Worm (Caenorhabditis elegans) whole organism, L4 larva: ENCODE data around the gene F53B1.3.

Source experiments
- Y48G9A.11 ChIP-seq: fragments of 200-800 bp; sonication (Bioruptor generic); IDR thresholded peaks from 2 replicates; pipeline ENCODE4 v1.3.6; 2022; ENCODE audit warnings: missing genetic modification reagents, missing genetic modification characterization, missing compliant biosample characterization
- aha-1 ChIP-seq: fragments of 150-350 bp; peaks from one replicate; lab custom pipeline; 2014; ENCODE audit warnings: missing biosample characterization, missing genetic modification characterization
- aly-2 ChIP-seq: sonication (generic microtip); optimal IDR thresholded peaks from 2 replicates; lab custom pipeline; 2018; ENCODE audit warnings: missing biosample characterization, missing genetic modification characterization
- ama-1 ChIP-seq: fragments of 150-350 bp; optimal IDR thresholded peaks from 2 replicates; lab custom pipeline; 2014; ENCODE audit warnings: inconsistent platforms, mixed read lengths
- arid-1 ChIP-seq: fragments of 200-800 bp; sonication (Bioruptor generic); conservative IDR thresholded peaks from 2 replicates; pipeline ENCODE4 v1.3.6; 2022; ENCODE audit warnings: missing genetic modification reagents, missing genetic modification characterization, missing compliant biosample characterization
- ceh-28 ChIP-seq: fragments of 150-350 bp; optimal IDR thresholded peaks from 2 replicates; lab custom pipeline; 2014; ENCODE audit warnings: missing biosample characterization, missing genetic modification reagents, missing genetic modification characterization
- ceh-82 ChIP-seq: sonication (generic microtip); optimal IDR thresholded peaks from 2 replicates; lab custom pipeline; 2017; ENCODE audit warnings: missing biosample characterization, missing genetic modification characterization
- daf-16 ChIP-seq, 3 experiments: sonication (generic microtip); optimal IDR thresholded peaks; 2 replicates each; lab custom pipeline; 2016 to 2017; ENCODE audit warnings: missing genetic modification characterization in 3 of 3, missing genetic modification reagents in 3 of 3, mild to moderate bottlenecking in 2 of 3, missing compliant biosample characterization in 2 of 3, missing biosample characterization in 1 of 3, moderate library complexity in 1 of 3
- fkh-10 ChIP-seq: fragments of 150-350 bp; optimal IDR thresholded peaks from 2 replicates; lab custom pipeline; 2014; ENCODE audit warnings: missing biosample characterization, missing genetic modification reagents, missing genetic modification characterization
- hif-1 ChIP-seq, 2 experiments: sonication (generic microtip); optimal IDR thresholded peaks; 2 replicates each; lab custom pipeline; 2016 to 2017; ENCODE audit warnings: missing compliant biosample characterization in 2 of 2, missing genetic modification characterization in 2 of 2, missing genetic modification reagents in 2 of 2, missing genotype in 2 of 2, mild to moderate bottlenecking in 1 of 2
- hlh-11 ChIP-seq: fragments of 200-800 bp; sonication (Bioruptor generic); optimal IDR thresholded peaks from 2 replicates; lab custom pipeline; 2018; ENCODE audit warnings: mild to moderate bottlenecking, missing genetic modification characterization, missing compliant biosample characterization
- hlh-30 ChIP-seq: sonication (generic microtip); optimal IDR thresholded peaks from 2 replicates; lab custom pipeline; 2017; ENCODE audit warnings: antibody characterized with exemption, mild to moderate bottlenecking, missing genetic modification characterization, missing compliant biosample characterization; ENCODE audit not compliant: insufficient read depth
- hmg-1.1 ChIP-seq: fragments of 200-800 bp; sonication (Bioruptor generic); IDR thresholded peaks from 2 replicates; pipeline ENCODE4 v1.3.6; 2022; ENCODE audit warnings: missing genetic modification reagents, missing genetic modification characterization, missing compliant biosample characterization
- lin-39 ChIP-seq: fragments of 150-350 bp; optimal IDR thresholded peaks from 2 replicates; lab custom pipeline; 2014; ENCODE audit warnings: missing biosample characterization, missing genetic modification reagents, missing genetic modification characterization
- lir-3 ChIP-seq: sonication (generic microtip); optimal IDR thresholded peaks from 2 replicates; lab custom pipeline; 2016; ENCODE audit warnings: mild to moderate bottlenecking, missing genetic modification characterization, missing compliant biosample characterization
- madf-9 ChIP-seq: fragments of 200-800 bp; sonication (Bioruptor generic); conservative IDR thresholded peaks from 2 replicates; pipeline ENCODE4 v1.3.6; 2022; ENCODE audit warnings: missing genetic modification reagents, missing genetic modification characterization, missing compliant biosample characterization
- mdl-1 ChIP-seq, 2 experiments: fragments of 150-350 bp in 1 of 2; sonication (generic microtip) in 1 of 2; optimal IDR thresholded peaks; 2 replicates each; lab custom pipeline; 2014 to 2017; ENCODE audit warnings: missing biosample characterization in 2 of 2, missing genetic modification characterization in 2 of 2
- mdt-29 ChIP-seq: fragments of 200-800 bp; sonication (Bioruptor generic); IDR thresholded peaks from 2 replicates; pipeline ENCODE4 v1.3.6; 2022; ENCODE audit warnings: missing genetic modification reagents, missing genetic modification characterization, missing compliant biosample characterization
- mep-1 ChIP-seq: fragments of 150-350 bp; sonication (generic microtip); optimal IDR thresholded peaks from 3 replicates; lab custom pipeline; 2014; ENCODE audit warnings: missing biosample characterization, missing genetic modification characterization
- mes-2 ChIP-seq: sonication (generic microtip); optimal IDR thresholded peaks from 2 replicates; lab custom pipeline; 2016; ENCODE audit warnings: missing genotype, mild to moderate bottlenecking, missing genetic modification characterization, missing compliant biosample characterization; ENCODE audit not compliant: poor library complexity, severe bottlenecking
- nhr-102 ChIP-seq: sonication (generic microtip); optimal IDR thresholded peaks from 2 replicates; lab custom pipeline; 2016; ENCODE audit warnings: mild to moderate bottlenecking, missing genetic modification characterization, moderate library complexity, missing compliant biosample characterization
- nhr-11 ChIP-seq: fragments of 150-350 bp; optimal IDR thresholded peaks from 2 replicates; lab custom pipeline; 2014; ENCODE audit warnings: missing biosample characterization, missing genetic modification characterization
- nhr-42 ChIP-seq: fragments of 200-800 bp; sonication (Bioruptor generic); IDR thresholded peaks from 2 replicates; pipeline ENCODE4 v1.3.6; 2022; ENCODE audit warnings: missing genetic modification characterization, missing compliant biosample characterization
- nhr-77 ChIP-seq: fragments of 150-350 bp; optimal IDR thresholded peaks from 2 replicates; lab custom pipeline; 2014; ENCODE audit warnings: missing biosample characterization, missing genetic modification characterization
- rbr-2 ChIP-seq: sonication (generic microtip); optimal IDR thresholded peaks from 2 replicates; lab custom pipeline; 2016; ENCODE audit warnings: missing genotype, missing genetic modification characterization, missing compliant biosample characterization
- saeg-2 ChIP-seq: fragments of 200-800 bp; sonication (Bioruptor generic); IDR thresholded peaks from 2 replicates; pipeline ENCODE4 v1.3.6; 2022; ENCODE audit warnings: missing genetic modification reagents, missing genetic modification characterization, missing compliant biosample characterization
- set-16 ChIP-seq: fragments of 200-800 bp; sonication (Bioruptor generic); IDR thresholded peaks from 2 replicates; pipeline ENCODE4 v1.3.6; 2022; ENCODE audit warnings: missing genetic modification reagents, missing genetic modification characterization, missing compliant biosample characterization
- skn-1 ChIP-seq: fragments of 150-350 bp; optimal IDR thresholded peaks from 2 replicates; lab custom pipeline; 2014; ENCODE audit warnings: missing biosample characterization, missing genetic modification characterization
- spr-1 ChIP-seq: sonication (generic microtip); optimal IDR thresholded peaks from 2 replicates; lab custom pipeline; 2016; ENCODE audit warnings: mild to moderate bottlenecking, missing genetic modification characterization, missing compliant biosample characterization
- unc-62 ChIP-seq, 3 experiments: fragments of 150-350 bp in 1 of 3; sonication (generic microtip); optimal IDR thresholded peaks in 2 of 3; peaks in 1 of 3; 1 replicate in 1 of 3; 2 replicates in 2 of 3; lab custom pipeline; 2014 to 2017; ENCODE audit warnings: missing biosample characterization in 3 of 3, missing genetic modification characterization in 3 of 3, missing genetic modification reagents in 3 of 3, missing genotype in 1 of 3
- vab-7 ChIP-seq: fragments of 200-800 bp; sonication (Bioruptor generic); IDR thresholded peaks from 2 replicates; pipeline ENCODE4 v1.3.6; 2022; ENCODE audit warnings: missing genetic modification reagents, missing genetic modification characterization, missing compliant biosample characterization
- zag-1 ChIP-seq: fragments of 150-350 bp; optimal IDR thresholded peaks from 2 replicates; lab custom pipeline; 2014; ENCODE audit warnings: missing biosample characterization, missing genetic modification characterization
- zip-11 ChIP-seq: fragments of 200-800 bp; sonication (Bioruptor generic); IDR thresholded peaks from 2 replicates; pipeline ENCODE4 v1.3.6; 2022; ENCODE audit warnings: missing genetic modification characterization, missing compliant biosample characterization
- zip-2 ChIP-seq: fragments of 150-350 bp; optimal IDR thresholded peaks from 2 replicates; lab custom pipeline; 2014; ENCODE audit warnings: missing biosample characterization, missing genetic modification characterization

The F53B1.3 gene

DNA sequence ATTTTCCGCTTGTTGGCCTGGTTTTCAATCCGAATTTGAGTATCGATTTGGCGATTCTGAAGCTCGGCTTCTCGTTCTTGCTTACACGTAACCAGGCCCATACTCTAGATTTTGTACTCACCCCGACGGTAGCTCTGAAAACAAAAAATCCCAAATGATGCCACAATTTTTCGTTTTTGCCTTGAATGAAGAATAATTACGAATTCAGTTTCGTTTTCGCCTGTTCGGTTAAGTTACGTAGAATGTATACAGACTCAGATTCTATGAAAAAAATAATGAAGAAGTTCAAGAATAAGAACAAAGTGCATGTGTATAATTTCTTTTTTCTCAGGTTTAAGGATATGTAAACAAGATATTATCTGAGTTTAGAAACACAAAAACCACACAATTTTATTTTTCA, 15.6 kb downstream of the F53B1.3 start, which contains the start of gene gpa-5:
gpa-5 (minus strand) TSS at position 101 of the 400 bp plus-strand sequence.
- TF ChIP-seq zip-11 (GFP tag; lab: Robert Waterston, UW), result no peak
- TF ChIP-seq zip-2 (tag; lab: Kevin White, UChicago), result no peak
- TF ChIP-seq nhr-42 (GFP tag; lab: Robert Waterston, UW), result no peak
- TF ChIP-seq hmg-1.1, result no peak
- no peak for TF ChIP-seq zag-1 (tag; lab: Kevin White, UChicago)

DNA sequence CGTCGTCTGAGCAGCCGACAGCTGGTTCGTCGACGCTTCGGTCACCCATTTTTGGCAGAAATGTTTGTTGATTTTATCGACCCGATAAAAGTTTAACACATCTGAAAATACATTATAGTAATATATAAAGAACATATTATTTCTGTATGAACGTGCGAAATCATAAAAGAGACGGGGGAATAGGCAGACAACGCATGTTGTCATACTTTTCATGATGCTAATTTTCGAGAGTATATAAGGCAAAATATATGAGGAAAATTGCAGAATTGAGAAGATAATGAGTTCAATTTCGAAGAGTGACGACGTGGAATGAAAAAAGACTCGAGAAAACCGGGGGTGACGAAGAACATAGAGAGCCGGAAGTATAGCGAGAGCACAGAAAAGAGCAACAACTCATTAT, 24.7 kb downstream of the F53B1.3 start, which contains the start of gene F53B1.8:
F53B1.8 (minus strand) TSS at position 101 of the 400 bp plus-strand sequence.
- no peak for TF ChIP-seq nhr-102 (tag; lab: Kevin White, UChicago)
- no peak for TF ChIP-seq ceh-28 (tag; lab: Kevin White, UChicago)

DNA sequence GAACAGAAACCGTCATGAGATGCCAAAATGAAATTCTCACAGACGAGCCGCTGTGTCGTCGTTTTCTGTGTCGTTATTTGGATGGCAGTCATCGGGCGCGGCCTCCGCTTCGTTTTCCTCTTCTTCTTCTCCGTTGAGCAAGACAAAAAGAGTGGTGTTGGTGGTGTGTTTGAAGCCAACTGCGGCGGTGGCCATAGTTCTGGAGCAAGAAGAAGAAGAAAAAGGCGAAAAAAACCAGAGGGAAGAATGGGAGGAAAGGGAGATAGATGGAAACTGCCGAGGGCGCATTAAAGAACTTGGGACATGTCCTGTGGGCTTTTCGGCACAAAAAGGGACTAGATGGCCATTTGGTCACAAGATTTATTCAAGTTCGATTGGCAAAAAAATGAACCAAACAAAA, 26.2 kb downstream of the F53B1.3 start, which contains the start of gene F53B1.9:
F53B1.9 (minus strand) TSS at position 195 of the 400 bp plus-strand sequence.
- no peak for TF ChIP-seq nhr-77 (tag; lab: Kevin White, UChicago)
- TF ChIP-seq mes-2 (tag; lab: Kevin White, UChicago), result peak; percentile 6
- TF ChIP-seq nhr-11 (tag; lab: Kevin White, UChicago), result no peak
- TF ChIP-seq arid-1, result no peak
- TF ChIP-seq daf-16 (GFP tag; optimal IDR thresholded peaks at IDR 0.05; lab: Kevin White, UChicago), result no peak
- TF ChIP-seq daf-16 (tag; optimal IDR thresholded peaks at IDR 0.05; lab: Kevin White, UChicago), result no peak
- TF ChIP-seq hlh-30 (tag; lab: Kevin White, UChicago), result peak; percentile 17
- no peak for TF ChIP-seq aha-1 (tag; lab: Kevin White, UChicago)
- TF ChIP-seq zag-1 (tag; lab: Kevin White, UChicago), result no peak
- no peak for TF ChIP-seq skn-1 (tag; lab: Kevin White, UChicago)
- no peak for TF ChIP-seq lir-3
- TF ChIP-seq set-16 (GFP tag; lab: Robert Waterston, UW), result peak; percentile 8; the same call in 1 of the 2 replicates
- 0 out of 2 replicates have a peak, but pooled peaks have one; percentile 9 for TF ChIP-seq hmg-1.1

DNA sequence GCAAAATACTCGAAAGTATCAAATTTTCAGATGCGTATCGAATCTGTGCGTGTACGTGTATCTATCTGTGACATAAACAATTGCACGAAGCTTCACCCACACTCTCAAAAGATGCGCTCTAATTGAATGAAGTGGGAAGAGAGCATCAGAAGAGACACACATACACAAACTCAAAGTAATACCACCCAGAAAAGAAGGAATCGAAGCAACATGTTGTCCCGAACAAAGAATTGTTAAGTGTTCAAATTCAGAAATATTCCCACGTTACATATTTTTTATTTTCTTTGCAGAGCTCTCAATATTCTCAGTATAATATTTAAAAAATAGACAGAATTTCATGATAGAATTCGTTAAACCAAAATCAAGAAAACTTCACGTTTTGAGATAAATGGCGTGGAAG, 31.5 kb downstream of the F53B1.3 start:
- TF ChIP-seq rbr-2 (no peak), aha-1 (tag; lab: Kevin White, UChicago) (peak; percentile 95)

DNA sequence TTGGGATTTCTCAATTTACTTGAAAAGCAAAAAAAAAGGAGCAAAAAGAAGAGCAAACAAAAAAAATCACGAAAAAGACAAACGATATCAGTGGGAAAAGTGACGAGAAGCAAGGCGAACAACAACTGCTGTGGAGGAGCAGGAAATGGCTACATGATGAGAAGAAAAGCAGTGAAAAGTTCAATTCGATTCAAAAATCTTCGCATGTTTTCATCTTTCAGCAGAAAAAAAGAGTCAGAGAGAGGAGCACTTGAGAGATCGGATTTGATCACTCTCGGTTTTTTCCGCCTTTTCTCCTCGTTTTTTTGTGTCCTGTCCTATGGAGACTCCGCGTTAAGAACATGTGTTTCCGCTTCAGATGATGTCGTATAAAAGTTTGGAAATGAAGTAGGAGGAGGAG, 33.5 kb downstream of the F53B1.3 start:
- no peak for TF ChIP-seq Y48G9A.11 (GFP tag; lab: Robert Waterston, UW)
- peak in 1 of 2 experiments; percentile 15 for TF ChIP-seq mdl-1 (tag; optimal IDR thresholded peaks at IDR 0.05; lab: Kevin White, UChicago)
- peak; percentile 43 for TF ChIP-seq hlh-11 (tag; lab: Kevin White, UChicago)
- peak in 1 of 2 experiments; percentile 9 for TF ChIP-seq hif-1 (tag; optimal IDR thresholded peaks at IDR 0.05; lab: Kevin White, UChicago)
- peak; percentile 58 for TF ChIP-seq nhr-11 (tag; lab: Kevin White, UChicago)
- no peak for TF ChIP-seq vab-7
- no peak for TF ChIP-seq spr-1 (tag; lab: Kevin White, UChicago)
- peak in 1 of 2 experiments; percentile 39 for TF ChIP-seq unc-62 (GFP tag; optimal IDR thresholded peaks at IDR 0.05 in 1 of 2; lab: Kevin White, UChicago)
- no peak for TF ChIP-seq unc-62 (tag; optimal IDR thresholded peaks at IDR 0.05; lab: Kevin White, UChicago)
- peak; percentile 13 for TF ChIP-seq hlh-30 (tag; lab: Kevin White, UChicago)
- TF ChIP-seq fkh-10 (GFP tag; lab: Kevin White, UChicago), result peak; percentile 67
- TF ChIP-seq daf-16 (GFP tag; optimal IDR thresholded peaks at IDR 0.05; lab: Kevin White, UChicago), result peak in 1 of 2 experiments; percentile 10
- TF ChIP-seq daf-16 (tag; optimal IDR thresholded peaks at IDR 0.05; lab: Kevin White, UChicago), result no peak
- no peak for TF ChIP-seq aly-2

DNA sequence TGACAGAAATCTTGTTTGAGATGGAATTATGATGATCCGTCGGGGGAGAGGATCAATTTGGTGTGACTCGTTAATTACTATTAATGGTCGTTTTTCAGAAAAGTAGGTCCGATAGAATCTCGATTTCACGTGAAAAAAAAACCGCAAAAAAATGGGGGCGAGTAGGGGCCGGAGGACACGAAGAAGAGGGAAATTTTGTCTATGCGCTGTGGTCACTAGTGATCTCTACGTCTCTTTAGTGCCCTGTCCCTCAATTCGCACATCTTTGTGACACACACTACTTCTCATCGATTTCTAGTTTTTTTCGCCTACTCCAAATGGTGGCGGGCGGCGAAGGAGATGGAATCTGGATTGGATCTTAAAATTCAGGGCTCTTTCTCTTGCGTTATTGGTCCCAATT, 35.2 kb downstream of the F53B1.3 start:
- TF ChIP-seq ceh-82, result no peak
- TF ChIP-seq madf-9 (GFP tag; lab: Robert Waterston, UW), result no peak
- peak; percentile 41; the same call in 1 of the 2 replicates for TF ChIP-seq hmg-1.1
- peak; percentile 92 for TF ChIP-seq aha-1 (tag; lab: Kevin White, UChicago)
- TF ChIP-seq saeg-2 (GFP tag; lab: Robert Waterston, UW), result no peak
- TF ChIP-seq mdt-29, result no peak
- TF ChIP-seq lin-39 (tag; lab: Kevin White, UChicago), result no peak
- peak; percentile 27 for TF ChIP-seq mep-1 (tag; lab: Kevin White, UChicago)
- TF ChIP-seq mdl-1 (tag; optimal IDR thresholded peaks at IDR 0.05; lab: Kevin White, UChicago), result peak in 1 of 2 experiments; percentile 39
- TF ChIP-seq ama-1 (lab: Kevin White, UChicago), result no peak
- no peak for TF ChIP-seq spr-1 (tag; lab: Kevin White, UChicago)
- no peak for TF ChIP-seq nhr-42 (GFP tag; lab: Robert Waterston, UW)
- TF ChIP-seq, all 104 proteins: peak for 4
